Fruit fly (Drosophila melanogaster) whole organism, pupa: ENCODE results near the gene CG2663.

Experiments used
- CG12605 ChIP-seq: fragments of 200-800 bp; sonication (Bioruptor generic); IDR thresholded peaks from 2 replicates; pipeline ENCODE4 v1.3.6; 2022; ENCODE audit warnings: missing biosample characterization, missing genetic modification characterization
- CG32121 ChIP-seq: fragments of 200-800 bp; sonication (Bioruptor generic); IDR thresholded peaks from 2 replicates; pipeline ENCODE4 v1.3.6; 2022; ENCODE audit warnings: missing biosample characterization, missing genetic modification characterization
- CG34367 ChIP-seq: fragments of 200-800 bp; sonication (Bioruptor generic); optimal IDR thresholded peaks from 2 replicates; lab custom pipeline; 2018; ENCODE audit warnings: missing biosample characterization, mild to moderate bottlenecking, missing genetic modification characterization
- EcR ChIP-seq: fragments of 200-800 bp; sonication (Bioruptor generic); optimal IDR thresholded peaks from 3 replicates; lab custom pipeline; 2019; ENCODE audit warnings: missing biosample characterization, missing genetic modification characterization, mild to moderate bottlenecking, moderate library complexity, missing genetic modification reagents
- gl ChIP-seq: fragments of 200-800 bp; sonication (Bioruptor generic); optimal IDR thresholded peaks from 2 replicates; lab custom pipeline; 2018; ENCODE audit warnings: missing biosample characterization, mild to moderate bottlenecking, missing genetic modification characterization

dm6 chr3R:5374720-5375119 lies 29.2 kb downstream of the CG2663 start, which contains the start of the genes hd and CG14667:
- TF ChIP-seq EcR (GFP tag; lab: Kevin White, UChicago) (no peak), CG34367 (tag; lab: Kevin White, UChicago) (no peak), CG12605 (no peak), CG32121 (GFP tag; lab: Robert Waterston, UW) (no peak), gl (tag; lab: Kevin White, UChicago) (no peak)
